Worm (Caenorhabditis elegans) whole organism, early embryonic: ENCODE measurements around the gene sre-3.

ENCODE experiments used
- aly-1 ChIP-seq: sonication (generic microtip); optimal IDR thresholded peaks from 2 replicates; lab custom pipeline; 2016; ENCODE audit warnings: missing genetic modification characterization, missing compliant biosample characterization
- ama-1 ChIP-seq: fragments of 150-350 bp; optimal IDR thresholded peaks from 2 replicates; lab custom pipeline; 2014
- ceh-13 ChIP-seq: fragments of 200-800 bp; sonication (Bioruptor generic); optimal IDR thresholded peaks from 2 replicates; lab custom pipeline; 2018; ENCODE audit warnings: mild to moderate bottlenecking, missing genetic modification characterization, missing compliant biosample characterization
- hmbx-1 ChIP-seq: sonication (generic microtip); optimal IDR thresholded peaks from 2 replicates; lab custom pipeline; 2016; ENCODE audit warnings: mild to moderate bottlenecking, missing genetic modification characterization, missing compliant biosample characterization
- pes-1 ChIP-seq: fragments of 200-800 bp; sonication (Bioruptor generic); IDR thresholded peaks from 2 replicates; pipeline ENCODE4 v1.3.6; 2022; ENCODE audit warnings: missing genetic modification reagents, missing genetic modification characterization, missing compliant biosample characterization
- scrt-1 ChIP-seq: fragments of 200-800 bp; sonication (Bioruptor generic); IDR thresholded peaks from 2 replicates; pipeline ENCODE4 v1.3.6; 2022; ENCODE audit warnings: missing genetic modification characterization, missing compliant biosample characterization
- sea-1 ChIP-seq: fragments of 200-800 bp; sonication (Bioruptor generic); conservative IDR thresholded peaks from 2 replicates; pipeline ENCODE4 v1.3.6; 2022; ENCODE audit warnings: missing genetic modification characterization, missing compliant biosample characterization

DNA sequence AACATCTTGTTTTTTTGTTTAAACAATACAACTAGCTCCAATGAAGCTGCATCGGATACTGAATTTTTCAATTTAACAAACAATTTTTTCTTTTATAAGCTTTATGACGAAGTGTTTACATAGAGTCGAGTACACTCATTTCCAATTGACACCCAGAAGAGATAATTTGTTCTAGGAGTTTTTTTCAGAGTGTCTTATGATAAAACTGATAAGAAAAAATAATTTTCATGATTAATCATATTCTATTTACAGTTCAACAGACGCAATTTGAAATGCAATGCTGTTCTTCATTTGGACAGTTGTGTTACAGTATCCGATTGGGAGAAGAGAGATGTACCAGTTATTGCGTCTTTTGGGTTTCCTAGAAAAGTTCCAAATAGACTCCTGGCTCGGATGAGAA, 3.6 kb upstream of the sre-3 start:
- TF ChIP-seq hmbx-1 (tag; lab: Kevin White, UChicago): no peak
- no peak for TF ChIP-seq scrt-1 (GFP tag; lab: Robert Waterston, UW)
- TF ChIP-seq ceh-13: no peak
- no peak for TF ChIP-seq sea-1 (GFP tag; lab: Robert Waterston, UW)
- no peak for TF ChIP-seq pes-1 (GFP tag; lab: Robert Waterston, UW)
- no peak for TF ChIP-seq ama-1 (lab: Kevin White, UChicago)
- no peak for TF ChIP-seq aly-1 (tag; lab: Kevin White, UChicago)
